Comparison of ENCODE assay signal across 2 fruit fly cellular contexts in genomic region chr3R:30794564-30795313, dm6.
TF ChIP-seq lines count a peak whose summit lies in the region.

No protein-coding gene starts in this region.

TF ChIP-seq in whole organism, embryonic, 481 proteins besides CTCF, POLR2A, EP300 and RAD21 (continued from another document):
- TF ChIP-seq CG6791 (GFP tag; IDR thresholded peaks at IDR 0.05; lab: Robert Waterston, UW; ENCODE audit: partially characterized antibody) (peak; percentile 51; the same call in 2 of the 3 replicates), CG17829 (tag; optimal IDR thresholded peaks at IDR 0.05; lab: Kevin White, UChicago) (peak; percentile 23), BEAF-32 (GFP tag; optimal IDR thresholded peaks at IDR 0.05; lab: Kevin White, UChicago) (peak; percentile 56), ac (GFP tag; optimal IDR thresholded peaks at IDR 0.05; lab: Kevin White, UChicago) (peak; percentile 7), Bgb (GFP tag; IDR thresholded peaks at IDR 0.05; lab: Robert Waterston, UW; ENCODE audit: partially characterized antibody) (0 out of 2 replicates have a peak, but pooled peaks have one; percentile 18), bbx (GFP tag; IDR thresholded peaks at IDR 0.05; lab: Robert Waterston, UW; ENCODE audit: partially characterized antibody) (peak; percentile 24; the same call in 1 of the 2 replicates), Lpt (GFP tag; optimal IDR thresholded peaks at IDR 0.05; lab: Kevin White, UChicago) (peak; percentile 6), Xrp1 (GFP tag; IDR thresholded peaks at IDR 0.05; lab: Robert Waterston, UW) (no peak), gem (tag; optimal IDR thresholded peaks at IDR 0.05; lab: Kevin White, UChicago) (peak; percentile 25), D (optimal IDR thresholded peaks at IDR 0.05; lab: Kevin White, UChicago) (peak; percentile 74), D (GFP tag; optimal IDR thresholded peaks at IDR 0.05; lab: Kevin White, UChicago) (no peak), CG10321 (GFP tag; IDR thresholded peaks at IDR 0.05; lab: Robert Waterston, UW) (peak; percentile 45; the same call in 1 of the 2 replicates), NK7.1 (GFP tag; optimal IDR thresholded peaks at IDR 0.05; lab: Kevin White, UChicago) (no peak), CG10209 (GFP tag; optimal IDR thresholded peaks at IDR 0.05; lab: Kevin White, UChicago) (no peak), CG4328 (GFP tag; optimal IDR thresholded peaks at IDR 0.05; lab: Kevin White, UChicago) (no peak), Sry-δ (GFP tag; optimal IDR thresholded peaks at IDR 0.05; lab: Kevin White, UChicago) (peak; percentile 30), zf30C (GFP tag; optimal IDR thresholded peaks at IDR 0.05; lab: Kevin White, UChicago) (peak; percentile 96), tll (GFP tag; optimal IDR thresholded peaks at IDR 0.05; lab: Kevin White, UChicago) (peak in 1 of 2 experiments; percentile 6), ham (GFP tag; IDR thresholded peaks at IDR 0.05; lab: Robert Waterston, UW) (no peak), CG13287 (GFP tag; IDR thresholded peaks at IDR 0.05; lab: Robert Waterston, UW; ENCODE audit: partially characterized antibody) (peak; percentile 13; the same call in 1 of the 2 replicates), CG2712 (tag; optimal IDR thresholded peaks at IDR 0.05; lab: Kevin White, UChicago) (peak; percentile 30), CG1832 (GFP tag; optimal IDR thresholded peaks at IDR 0.05; lab: Kevin White, UChicago) (peak; percentile 87), Optix (GFP tag; IDR thresholded peaks at IDR 0.05; lab: Robert Waterston, UW) (0 out of 3 replicates have a peak, but pooled peaks have one; percentile 27), Abd-B (GFP tag; optimal IDR thresholded peaks at IDR 0.05; lab: Kevin White, UChicago) (peak; percentile 28), Trl (optimal IDR thresholded peaks at IDR 0.05; lab: Kevin White, UChicago) (peak in 1 of 2 experiments; percentile 9), Trl (GFP tag; optimal IDR thresholded peaks at IDR 0.05; lab: Kevin White, UChicago) (no peak), Dll (GFP tag; IDR thresholded peaks at IDR 0.05; lab: Robert Waterston, UW; ENCODE audit: partially characterized antibody) (peak; percentile 71; the same call in 3 of the 4 replicates), CG4707 (GFP tag; optimal IDR thresholded peaks at IDR 0.05; lab: Kevin White, UChicago) (peak; percentile 1), pros (GFP tag; optimal IDR thresholded peaks at IDR 0.05; lab: Kevin White, UChicago) (peak; percentile 94), inv (GFP tag; IDR thresholded peaks at IDR 0.05; lab: Robert Waterston, UW; ENCODE audit: partially characterized antibody) (no peak), twi (tag; optimal IDR thresholded peaks at IDR 0.05; lab: Kevin White, UChicago) (peak; percentile 87), Dip3 (GFP tag; optimal IDR thresholded peaks at IDR 0.05; lab: Kevin White, UChicago) (no peak), row (GFP tag; IDR thresholded peaks at IDR 0.05; lab: Robert Waterston, UW) (0 out of 3 replicates have a peak, but pooled peaks have one; percentile 30), gro (GFP tag; optimal IDR thresholded peaks at IDR 0.05; lab: Kevin White, UChicago) (no peak), Deaf1 (tag; optimal IDR thresholded peaks at IDR 0.05; lab: Kevin White, UChicago) (peak; percentile 58), ci (GFP tag; IDR thresholded peaks at IDR 0.05; lab: Robert Waterston, UW) (0 out of 3 replicates have a peak, but pooled peaks have one; percentile 17), Scr (GFP tag; IDR thresholded peaks at IDR 0.05; lab: Robert Waterston, UW; ENCODE audit: partially characterized antibody) (peak; percentile 59), CG15479 (GFP tag; optimal IDR thresholded peaks at IDR 0.05; lab: Kevin White, UChicago) (peak; percentile 18), cwo (GFP tag; optimal IDR thresholded peaks at IDR 0.05; lab: Kevin White, UChicago) (no peak), nom (GFP tag; optimal IDR thresholded peaks at IDR 0.05; lab: Kevin White, UChicago) (peak; percentile 45), Blimp-1 (GFP tag; optimal IDR thresholded peaks at IDR 0.05; lab: Kevin White, UChicago) (peak; percentile 11), H2.0 (GFP tag; IDR thresholded peaks at IDR 0.05; lab: Robert Waterston, UW) (peak; percentile 1; the same call in 1 of the 2 replicates), Lim3 (GFP tag; IDR thresholded peaks at IDR 0.05; lab: Robert Waterston, UW) (no peak), rib (GFP tag; IDR thresholded peaks at IDR 0.05; lab: Robert Waterston, UW) (peak; percentile 55; the same call in 1 of the 2 replicates), Doc2 (GFP tag; IDR thresholded peaks at IDR 0.05; lab: Robert Waterston, UW) (no peak), CG12219 (GFP tag; optimal IDR thresholded peaks at IDR 0.05; lab: Kevin White, UChicago) (peak; percentile 7), CG9932 (GFP tag; IDR thresholded peaks at IDR 0.05; lab: Robert Waterston, UW) (peak; percentile 4; the same call in 1 of the 2 replicates), cad (GFP tag; optimal IDR thresholded peaks at IDR 0.05; lab: Kevin White, UChicago) (peak; percentile 42), cg (GFP tag; optimal IDR thresholded peaks at IDR 0.05; lab: Kevin White, UChicago) (peak; percentile 65), CG16813 (GFP tag; IDR thresholded peaks at IDR 0.05; lab: Robert Waterston, UW; ENCODE audit: partially characterized antibody) (peak; percentile 51; the same call in 2 of the 3 replicates), psq (GFP tag; optimal IDR thresholded peaks at IDR 0.05; lab: Kevin White, UChicago) (peak; percentile 98)

TF ChIP-seq in whole organism, prepupa, 60 proteins besides CTCF, POLR2A, EP300 and RAD21 (continued from another document):
- peak; percentile 81 for TF ChIP-seq net (GFP tag; optimal IDR thresholded peaks at IDR 0.05; lab: Kevin White, UChicago)
- peak; percentile 50 for TF ChIP-seq Met (GFP tag; optimal IDR thresholded peaks at IDR 0.05; lab: Kevin White, UChicago)
- peak; percentile 47 for TF ChIP-seq CG6808 (GFP tag; optimal IDR thresholded peaks at IDR 0.05; lab: Kevin White, UChicago)
- peak; percentile 14 for TF ChIP-seq esn (GFP tag; optimal IDR thresholded peaks at IDR 0.05; lab: Kevin White, UChicago)
- TF ChIP-seq CG4318 (GFP tag; optimal IDR thresholded peaks at IDR 0.05; lab: Kevin White, UChicago): no peak
- TF ChIP-seq CG3032 (tag; optimal IDR thresholded peaks at IDR 0.05; lab: Kevin White, UChicago): peak; percentile 30
- peak; percentile 6 for TF ChIP-seq CG6854 (GFP tag; optimal IDR thresholded peaks at IDR 0.05; lab: Kevin White, UChicago)
- peak; percentile 20 for TF ChIP-seq Ets96B (tag; optimal IDR thresholded peaks at IDR 0.05; lab: Kevin White, UChicago)
- TF ChIP-seq topi (GFP tag; optimal IDR thresholded peaks at IDR 0.05; lab: Kevin White, UChicago): peak; percentile 17
- no peak for TF ChIP-seq fd85E (GFP tag; optimal IDR thresholded peaks at IDR 0.05; lab: Kevin White, UChicago)
- TF ChIP-seq cyc (GFP tag; optimal IDR thresholded peaks at IDR 0.05; lab: Kevin White, UChicago): no peak
- peak; percentile 83 for TF ChIP-seq svp (GFP tag; lab: Kevin White, UChicago)
- no peak for TF ChIP-seq CG16779 (tag; optimal IDR thresholded peaks at IDR 0.05; lab: Kevin White, UChicago)
- peak; percentile 14 for TF ChIP-seq CG10631 (GFP tag; optimal IDR thresholded peaks at IDR 0.05; lab: Kevin White, UChicago)
- no peak for TF ChIP-seq CG32006 (GFP tag; optimal IDR thresholded peaks at IDR 0.05; lab: Kevin White, UChicago)
- TF ChIP-seq CG7368 (GFP tag; optimal IDR thresholded peaks at IDR 0.05; lab: Kevin White, UChicago): no peak
- no peak for TF ChIP-seq CG9139 (GFP tag; optimal IDR thresholded peaks at IDR 0.05; lab: Kevin White, UChicago)
- TF ChIP-seq Hr39 (GFP tag; optimal IDR thresholded peaks at IDR 0.05; lab: Kevin White, UChicago): no peak
- no peak for TF ChIP-seq Hr4 (GFP tag; optimal IDR thresholded peaks at IDR 0.05; lab: Kevin White, UChicago)
- TF ChIP-seq CG15336 (GFP tag; IDR thresholded peaks at IDR 0.05; lab: Robert Waterston, UW): no peak
- TF ChIP-seq Sox15 (GFP tag; optimal IDR thresholded peaks at IDR 0.05; lab: Kevin White, UChicago): no peak
- TF ChIP-seq fkh (GFP tag; optimal IDR thresholded peaks at IDR 0.05; lab: Kevin White, UChicago): peak; percentile 3
- no peak for TF ChIP-seq CG8119 (GFP tag; IDR thresholded peaks at IDR 0.05; lab: Robert Waterston, UW)
- peak; percentile 17 for TF ChIP-seq CG31627 (GFP tag; optimal IDR thresholded peaks at IDR 0.05; lab: Kevin White, UChicago)
- TF ChIP-seq CG8319 (GFP tag; optimal IDR thresholded peaks at IDR 0.05; lab: Kevin White, UChicago): no peak
- TF ChIP-seq CG6792 (GFP tag; optimal IDR thresholded peaks at IDR 0.05; lab: Kevin White, UChicago): no peak
- TF ChIP-seq CG8632 (GFP tag; optimal IDR thresholded peaks at IDR 0.05; lab: Kevin White, UChicago): no peak
- TF ChIP-seq Lpt (GFP tag; optimal IDR thresholded peaks at IDR 0.05; lab: Kevin White, UChicago): peak; percentile 32
- no peak for TF ChIP-seq Gug (GFP tag; IDR thresholded peaks at IDR 0.05; lab: Robert Waterston, UW)
- TF ChIP-seq CG11762 (GFP tag; optimal IDR thresholded peaks at IDR 0.05; lab: Kevin White, UChicago; ENCODE audit: insufficient read depth): no peak
- TF ChIP-seq CG3919 (GFP tag; optimal IDR thresholded peaks at IDR 0.05; lab: Kevin White, UChicago): no peak
- no peak for TF ChIP-seq CG6276 (GFP tag; optimal IDR thresholded peaks at IDR 0.05; lab: Kevin White, UChicago)
- TF ChIP-seq spab (GFP tag; optimal IDR thresholded peaks at IDR 0.05; lab: Kevin White, UChicago): no peak
- TF ChIP-seq CG1621 (tag; optimal IDR thresholded peaks at IDR 0.05; lab: Kevin White, UChicago): no peak
- TF ChIP-seq Eip78C (GFP tag; lab: Kevin White, UChicago): peak; percentile 85
- TF ChIP-seq eg (GFP tag; IDR thresholded peaks at IDR 0.05; lab: Robert Waterston, UW): no peak
- no peak for TF ChIP-seq Smox (GFP tag; optimal IDR thresholded peaks at IDR 0.05; lab: Kevin White, UChicago)
- no peak for TF ChIP-seq pdm3 (GFP tag; optimal IDR thresholded peaks at IDR 0.05; lab: Kevin White, UChicago)
- no peak for TF ChIP-seq fd59A (GFP tag; optimal IDR thresholded peaks at IDR 0.05; lab: Kevin White, UChicago)
- no peak for TF ChIP-seq CG34406 (GFP tag; optimal IDR thresholded peaks at IDR 0.05; lab: Kevin White, UChicago)
